Worm (Caenorhabditis elegans) whole organism, late embryonic: Measurements from ENCODE around the gene Y25C1A.13.

Source experiments
- ama-1 ChIP-seq: fragments of 150-350 bp; optimal IDR thresholded peaks from 2 replicates; lab custom pipeline; 2014
- ceh-22 ChIP-seq: sonication (generic microtip); optimal IDR thresholded peaks from 2 replicates; lab custom pipeline; 2017; ENCODE audit warnings: missing biosample characterization, missing genetic modification characterization
- ceh-9 ChIP-seq: sonication (generic microtip); optimal IDR thresholded peaks from 2 replicates; lab custom pipeline; 2016; ENCODE audit warnings: mild to moderate bottlenecking, missing genetic modification characterization, inconsistent platforms, missing compliant biosample characterization
- dmd-4 ChIP-seq: sonication (generic microtip); optimal IDR thresholded peaks from 2 replicates; lab custom pipeline; 2016; ENCODE audit warnings: borderline replicate concordance, missing genetic modification characterization, missing compliant biosample characterization
- dve-1 ChIP-seq: sonication (generic microtip); optimal IDR thresholded peaks from 2 replicates; lab custom pipeline; 2017; ENCODE audit warnings: antibody characterized with exemption, mild to moderate bottlenecking, missing genetic modification characterization, missing compliant biosample characterization
- ets-4 ChIP-seq: sonication (generic microtip); optimal IDR thresholded peaks from 2 replicates; lab custom pipeline; 2016; ENCODE audit warnings: missing genetic modification characterization, missing compliant biosample characterization
- npax-4 ChIP-seq: sonication (generic microtip); optimal IDR thresholded peaks from 2 replicates; lab custom pipeline; 2016; ENCODE audit warnings: missing genetic modification characterization, missing compliant biosample characterization
- pha-4 ChIP-seq: fragments of 150-350 bp; optimal IDR thresholded peaks from 2 replicates; lab custom pipeline; 2018; ENCODE audit warnings: missing biosample characterization, missing genetic modification reagents, missing genetic modification characterization
- pros-1 ChIP-seq: fragments of 150-350 bp; optimal IDR thresholded peaks from 2 replicates; lab custom pipeline; 2014; ENCODE audit warnings: missing biosample characterization, missing genetic modification reagents, missing genetic modification characterization
- unc-86 ChIP-seq: sonication (generic microtip); optimal IDR thresholded peaks from 2 replicates; lab custom pipeline; 2016; ENCODE audit warnings: missing genetic modification characterization, missing compliant biosample characterization

- TF ChIP-seq npax-4 (tag; lab: Kevin White, UChicago) (no peak), pha-4 (tag; lab: Kevin White, UChicago) (no peak), ama-1 (lab: Kevin White, UChicago) (no peak), ets-4 (tag; lab: Kevin White, UChicago) (no peak), dve-1 (no peak), dmd-4 (tag; lab: Kevin White, UChicago) (no peak), pros-1 (tag; lab: Kevin White, UChicago) (no peak), ceh-9 (tag; lab: Kevin White, UChicago) (no peak), unc-86 (tag; lab: Kevin White, UChicago) (no peak), ceh-22 (no peak)
Observed at ce11 chrII:3117471-3117870, 6.4 kb upstream of the Y25C1A.13 start, which contains the start of gene T10D4.7.
